Worm (Caenorhabditis elegans) whole organism, L1 larva: ENCODE results near the gene clec-169.
A peak's percentile ranks its signal among the peaks of the same experiment; 100 is the strongest.

Source experiments
- ama-1 ChIP-seq: fragments of 150-350 bp; optimal IDR thresholded peaks from 2 replicates; lab custom pipeline; 2014
- efl-3 ChIP-seq: fragments of 200-800 bp; sonication (Bioruptor generic); optimal IDR thresholded peaks from 2 replicates; lab custom pipeline; 2018; ENCODE audit warnings: mild to moderate bottlenecking, missing genetic modification characterization, missing compliant biosample characterization
- nhr-12 ChIP-seq: sonication (generic microtip); optimal IDR thresholded peaks from 2 replicates; lab custom pipeline; 2017; ENCODE audit warnings: missing biosample characterization, missing genetic modification characterization
- rnt-1 ChIP-seq: sonication (generic microtip); optimal IDR thresholded peaks from 2 replicates; lab custom pipeline; 2016; ENCODE audit warnings: mild to moderate bottlenecking, missing genetic modification characterization, moderate library complexity, missing compliant biosample characterization
- snpc-4 ChIP-seq: fragments of 150-350 bp; optimal IDR thresholded peaks from 2 replicates; lab custom pipeline; 2014; ENCODE audit warnings: missing biosample characterization, missing genetic modification characterization
- tbx-2 ChIP-seq: sonication (generic microtip); optimal IDR thresholded peaks from 2 replicates; lab custom pipeline; 2016; ENCODE audit warnings: missing genetic modification characterization, missing compliant biosample characterization

DNA sequence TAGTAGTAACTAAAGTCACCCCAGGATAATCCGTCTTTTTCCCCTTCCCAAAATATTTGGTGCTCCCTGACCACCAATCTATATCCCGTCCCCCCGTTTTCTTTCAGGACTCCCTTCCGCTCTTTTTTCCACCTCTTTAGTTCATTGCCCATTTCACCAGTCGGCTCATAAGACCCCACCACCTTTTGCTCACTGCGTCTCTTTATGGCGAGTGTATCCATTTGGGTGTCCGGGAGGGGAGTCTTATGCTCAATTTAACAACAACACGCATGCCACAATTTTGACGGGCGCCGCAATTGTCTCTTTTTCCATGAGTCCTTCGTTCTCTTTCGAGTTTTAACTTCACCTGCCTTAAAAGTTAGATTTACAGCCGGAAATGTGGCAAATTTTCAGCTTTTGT is 47.9 kb upstream of the clec-169 start:
- TF ChIP-seq tbx-2 (tag; lab: Kevin White, UChicago) (peak; percentile 14), snpc-4 (tag; lab: Kevin White, UChicago) (peak; percentile 35), ama-1 (lab: Kevin White, UChicago) (no peak), efl-3 (GFP tag; lab: Kevin White, UChicago) (no peak), nhr-12 (tag; lab: Kevin White, UChicago) (no peak), rnt-1 (tag; lab: Kevin White, UChicago) (no peak)
